Worm (Caenorhabditis elegans) whole organism, early embryonic: ENCODE measurements around the gene ctsa-4.2.

ENCODE experiments used
- B0310.2 ChIP-seq: sonication (generic microtip); optimal IDR thresholded peaks from 2 replicates; lab custom pipeline; 2016; ENCODE audit warnings: mild to moderate bottlenecking, missing genetic modification characterization, missing compliant biosample characterization
- aly-1 ChIP-seq: sonication (generic microtip); optimal IDR thresholded peaks from 2 replicates; lab custom pipeline; 2016; ENCODE audit warnings: missing genetic modification characterization, missing compliant biosample characterization
- ceh-36 ChIP-seq: sonication (generic microtip); optimal IDR thresholded peaks from 2 replicates; lab custom pipeline; 2016; ENCODE audit warnings: missing genetic modification characterization, inconsistent platforms, missing compliant biosample characterization
- ets-7 ChIP-seq: sonication (generic microtip); optimal IDR thresholded peaks from 2 replicates; lab custom pipeline; 2016; ENCODE audit warnings: missing genotype, missing genetic modification characterization, missing compliant biosample characterization
- flt-1 ChIP-seq: fragments of 200-800 bp; sonication (Bioruptor generic); IDR thresholded peaks from 2 replicates; pipeline ENCODE4 v1.3.6; 2022; ENCODE audit warnings: missing genetic modification characterization, missing compliant biosample characterization
- hmbx-1 ChIP-seq: sonication (generic microtip); optimal IDR thresholded peaks from 2 replicates; lab custom pipeline; 2016; ENCODE audit warnings: mild to moderate bottlenecking, missing genetic modification characterization, missing compliant biosample characterization
- hmg-4 ChIP-seq: fragments of 200-800 bp; sonication (Bioruptor generic); optimal IDR thresholded peaks from 2 replicates; lab custom pipeline; 2018; ENCODE audit warnings: mild to moderate bottlenecking, missing genetic modification characterization, missing compliant biosample characterization
- hnd-1 ChIP-seq: sonication (generic microtip); optimal IDR thresholded peaks from 2 replicates; lab custom pipeline; 2016; ENCODE audit warnings: missing genetic modification characterization, missing compliant biosample characterization
- pes-1 ChIP-seq: fragments of 200-800 bp; sonication (Bioruptor generic); IDR thresholded peaks from 2 replicates; pipeline ENCODE4 v1.3.6; 2022; ENCODE audit warnings: missing genetic modification reagents, missing genetic modification characterization, missing compliant biosample characterization
- scrt-1 ChIP-seq: fragments of 200-800 bp; sonication (Bioruptor generic); IDR thresholded peaks from 2 replicates; pipeline ENCODE4 v1.3.6; 2022; ENCODE audit warnings: missing genetic modification characterization, missing compliant biosample characterization
- sea-1 ChIP-seq: fragments of 200-800 bp; sonication (Bioruptor generic); conservative IDR thresholded peaks from 2 replicates; pipeline ENCODE4 v1.3.6; 2022; ENCODE audit warnings: missing genetic modification characterization, missing compliant biosample characterization
- tbx-11 ChIP-seq: fragments of 200-800 bp; sonication (Bioruptor generic); IDR thresholded peaks from 2 replicates; pipeline ENCODE4 v1.3.6; 2022; ENCODE audit warnings: missing genetic modification characterization, missing compliant biosample characterization
- tbx-37 ChIP-seq: fragments of 200-800 bp; sonication (Bioruptor generic); conservative IDR thresholded peaks from 2 replicates; pipeline ENCODE4 v1.3.6; 2022; ENCODE audit warnings: missing genetic modification reagents, missing genetic modification characterization, missing compliant biosample characterization

The ctsa-4.2 gene

ce11 chrIII:6653932-6654331 is 41.6 kb downstream of the ctsa-4.2 start:
- TF ChIP-seq hmbx-1 (no peak), tbx-37 (no peak)

- TF ChIP-seq scrt-1 (no peak), hmg-4 (no peak), sea-1 (GFP tag; lab: Robert Waterston, UW) (no peak), aly-1 (tag; lab: Kevin White, UChicago) (no peak), hnd-1 (no peak), hmbx-1 (no peak), tbx-37 (no peak), ceh-36 (tag; lab: Kevin White, UChicago) (no peak), B0310.2 (tag; lab: Kevin White, UChicago) (no peak), tbx-11 (no peak), pes-1 (no peak), ets-7 (tag; lab: Kevin White, UChicago) (no peak), flt-1 (no peak)
These were observed 43.5 kb downstream of the ctsa-4.2 start for ce11 chrIII:6655830-6656229.

- TF ChIP-seq tbx-11 (peak; percentile 80), scrt-1 (peak; percentile 73), sea-1 (GFP tag; lab: Robert Waterston, UW) (peak; percentile 86), tbx-37 (peak; percentile 75), pes-1 (peak; percentile 84), flt-1 (peak; percentile 74)
These were observed 49.3 kb downstream of the ctsa-4.2 start for ce11 chrIII:6661660-6662059.
